Worm (Caenorhabditis elegans) whole organism, L4 larva: Measurements from ENCODE around the gene C33D3.3.

Source experiments
- D1046.2 ChIP-seq: fragments of 200-800 bp; sonication (Bioruptor generic); IDR thresholded peaks from 2 replicates; pipeline ENCODE4 v1.3.6; 2022; ENCODE audit warnings: missing genetic modification characterization, missing compliant biosample characterization
- F37D6.2 ChIP-seq: sonication (generic microtip); optimal IDR thresholded peaks from 2 replicates; lab custom pipeline; 2016; ENCODE audit warnings: mild to moderate bottlenecking, missing genetic modification characterization, missing compliant biosample characterization
- F44E2.7 ChIP-seq: fragments of 200-800 bp; sonication (Bioruptor generic); IDR thresholded peaks from 2 replicates; pipeline ENCODE4 v2.1.2; 2022; ENCODE audit warnings: missing genetic modification characterization, missing compliant biosample characterization
- F49E8.2 ChIP-seq: sonication (generic microtip); optimal IDR thresholded peaks from 2 replicates; lab custom pipeline; 2016; ENCODE audit warnings: missing compliant biosample characterization, mild to moderate bottlenecking, missing genetic modification characterization, borderline replicate concordance
- T20F7.1 ChIP-seq: fragments of 200-800 bp; sonication (Bioruptor generic); optimal IDR thresholded peaks from 2 replicates; lab custom pipeline; 2018; ENCODE audit warnings: mild to moderate bottlenecking, missing genetic modification characterization, missing compliant biosample characterization
- Y105C5A.15 ChIP-seq: fragments of 200-800 bp; sonication (Bioruptor generic); IDR thresholded peaks from 2 replicates; pipeline ENCODE4 v1.3.6; 2022; ENCODE audit warnings: missing genetic modification characterization, missing compliant biosample characterization
- Y48G9A.11 ChIP-seq: fragments of 200-800 bp; sonication (Bioruptor generic); IDR thresholded peaks from 2 replicates; pipeline ENCODE4 v1.3.6; 2022; ENCODE audit warnings: missing genetic modification reagents, missing genetic modification characterization, missing compliant biosample characterization
- Y5F2A.4 ChIP-seq: fragments of 200-800 bp; sonication (Bioruptor generic); optimal IDR thresholded peaks from 2 replicates; lab custom pipeline; 2018; ENCODE audit warnings: mild to moderate bottlenecking, missing genetic modification characterization, missing compliant biosample characterization
- ZK337.2 ChIP-seq: fragments of 200-800 bp; sonication (Bioruptor generic); IDR thresholded peaks from 2 replicates; pipeline ENCODE4 v1.3.6; 2022; ENCODE audit warnings: missing genetic modification reagents, missing genetic modification characterization, missing compliant biosample characterization
- aha-1 ChIP-seq: fragments of 150-350 bp; peaks from one replicate; lab custom pipeline; 2014; ENCODE audit warnings: missing biosample characterization, missing genetic modification characterization
- aly-2 ChIP-seq: sonication (generic microtip); optimal IDR thresholded peaks from 2 replicates; lab custom pipeline; 2018; ENCODE audit warnings: missing biosample characterization, missing genetic modification characterization
- attf-4 ChIP-seq: sonication (generic microtip); optimal IDR thresholded peaks from 3 replicates; lab custom pipeline; 2017; ENCODE audit warnings: missing biosample characterization, missing genetic modification characterization
- ceh-20 ChIP-seq: fragments of 200-800 bp; sonication (Bioruptor generic); IDR thresholded peaks from 2 replicates; pipeline ENCODE4 v1.3.6; 2022; ENCODE audit warnings: missing genetic modification reagents, missing genetic modification characterization, missing compliant biosample characterization
- ceh-62 ChIP-seq: sonication (generic microtip); optimal IDR thresholded peaks from 2 replicates; lab custom pipeline; 2017; ENCODE audit warnings: missing biosample characterization, missing genetic modification characterization
- ceh-82 ChIP-seq: sonication (generic microtip); optimal IDR thresholded peaks from 2 replicates; lab custom pipeline; 2017; ENCODE audit warnings: missing biosample characterization, missing genetic modification characterization
- cey-2 ChIP-seq: sonication (generic microtip); optimal IDR thresholded peaks from 3 replicates; lab custom pipeline; 2017; ENCODE audit warnings: missing genetic modification characterization, mild to moderate bottlenecking, missing compliant biosample characterization, antibody characterized with exemption, borderline replicate concordance; ENCODE audit not compliant: insufficient read depth
- ctbp-1 ChIP-seq: fragments of 200-800 bp; sonication (Bioruptor generic); IDR thresholded peaks from 2 replicates; pipeline ENCODE4 v1.3.6; 2022; ENCODE audit warnings: missing genetic modification reagents, missing genetic modification characterization, missing compliant biosample characterization
- daf-12 ChIP-seq: fragments of 150-350 bp; optimal IDR thresholded peaks from 2 replicates; lab custom pipeline; 2014; ENCODE audit warnings: missing biosample characterization, missing genetic modification reagents, missing genetic modification characterization
- dmd-8 ChIP-seq: fragments of 200-800 bp; sonication (Bioruptor generic); IDR thresholded peaks from 2 replicates; pipeline ENCODE4 v1.3.6; 2022; ENCODE audit warnings: missing genetic modification characterization, missing compliant biosample characterization
- dpl-1 ChIP-seq: fragments of 150-350 bp; optimal IDR thresholded peaks from 2 replicates; lab custom pipeline; 2014; ENCODE audit warnings: missing biosample characterization, missing genetic modification reagents, missing genetic modification characterization
- duxl-1 ChIP-seq: sonication (generic microtip); optimal IDR thresholded peaks from 2 replicates; lab custom pipeline; 2016; ENCODE audit warnings: mild to moderate bottlenecking, missing genetic modification characterization, moderate library complexity, missing compliant biosample characterization; ENCODE audit not compliant: poor library complexity
- dve-1 ChIP-seq: sonication (generic microtip); optimal IDR thresholded peaks from 2 replicates; lab custom pipeline; 2017; ENCODE audit warnings: antibody characterized with exemption, mild to moderate bottlenecking, missing genetic modification characterization, missing compliant biosample characterization; ENCODE audit not compliant: insufficient read depth
- gei-8 ChIP-seq: fragments of 200-800 bp; sonication (Bioruptor generic); optimal IDR thresholded peaks from 2 replicates; lab custom pipeline; 2018; ENCODE audit warnings: mild to moderate bottlenecking, missing genetic modification characterization, missing compliant biosample characterization
- hmg-1.1 ChIP-seq: fragments of 200-800 bp; sonication (Bioruptor generic); IDR thresholded peaks from 2 replicates; pipeline ENCODE4 v1.3.6; 2022; ENCODE audit warnings: missing genetic modification reagents, missing genetic modification characterization, missing compliant biosample characterization
- jun-1 ChIP-seq: fragments of 150-350 bp; optimal IDR thresholded peaks from 2 replicates; lab custom pipeline; 2014; ENCODE audit warnings: missing biosample characterization, missing genetic modification reagents, missing genetic modification characterization
- lim-7 ChIP-seq: fragments of 200-800 bp; sonication (Bioruptor generic); IDR thresholded peaks from 2 replicates; pipeline ENCODE4 v1.3.6; 2022; ENCODE audit warnings: missing genetic modification characterization, missing compliant biosample characterization
- lin-1 ChIP-seq: fragments of 200-800 bp; sonication (Bioruptor generic); IDR thresholded peaks from 2 replicates; pipeline ENCODE4 v1.3.6; 2022; ENCODE audit warnings: missing genetic modification reagents, missing genetic modification characterization, missing compliant biosample characterization
- lin-15B ChIP-seq: fragments of 150-350 bp; sonication (generic microtip); optimal IDR thresholded peaks from 3 replicates; lab custom pipeline; 2014; ENCODE audit warnings: missing biosample characterization, missing genetic modification characterization
- lin-39 ChIP-seq: fragments of 150-350 bp; optimal IDR thresholded peaks from 2 replicates; lab custom pipeline; 2014; ENCODE audit warnings: missing biosample characterization, missing genetic modification reagents, missing genetic modification characterization
- lsy-2 ChIP-seq, 2 experiments: fragments of 150-350 bp in 1 of 2; sonication (generic microtip) in 1 of 2; optimal IDR thresholded peaks; 2 replicates each; lab custom pipeline; 2014 to 2017; ENCODE audit warnings: missing biosample characterization in 2 of 2, missing genetic modification characterization in 2 of 2
- mdl-1 ChIP-seq, 2 experiments: fragments of 150-350 bp in 1 of 2; sonication (generic microtip) in 1 of 2; optimal IDR thresholded peaks; 2 replicates each; lab custom pipeline; 2014 to 2017; ENCODE audit warnings: missing biosample characterization in 2 of 2, missing genetic modification characterization in 2 of 2
- mep-1 ChIP-seq: fragments of 150-350 bp; sonication (generic microtip); optimal IDR thresholded peaks from 3 replicates; lab custom pipeline; 2014; ENCODE audit warnings: missing biosample characterization, missing genetic modification characterization
- nhr-10 ChIP-seq: fragments of 150-350 bp; optimal IDR thresholded peaks from 2 replicates; lab custom pipeline; 2014; ENCODE audit warnings: missing biosample characterization, missing genetic modification characterization
- nhr-102 ChIP-seq: sonication (generic microtip); optimal IDR thresholded peaks from 2 replicates; lab custom pipeline; 2016; ENCODE audit warnings: mild to moderate bottlenecking, missing genetic modification characterization, moderate library complexity, missing compliant biosample characterization
- nhr-28 ChIP-seq: fragments of 150-350 bp; optimal IDR thresholded peaks from 2 replicates; lab custom pipeline; 2014; ENCODE audit warnings: missing biosample characterization, missing genetic modification characterization
- nhr-41 ChIP-seq: fragments of 200-800 bp; sonication (Bioruptor generic); IDR thresholded peaks from 2 replicates; pipeline ENCODE4 v1.3.6; 2022; ENCODE audit warnings: missing genetic modification reagents, missing genetic modification characterization, missing compliant biosample characterization
- nhr-42 ChIP-seq: fragments of 200-800 bp; sonication (Bioruptor generic); IDR thresholded peaks from 2 replicates; pipeline ENCODE4 v1.3.6; 2022; ENCODE audit warnings: missing genetic modification characterization, missing compliant biosample characterization
- pqm-1 ChIP-seq: sonication (generic microtip); optimal IDR thresholded peaks from 2 replicates; lab custom pipeline; 2017; ENCODE audit warnings: missing biosample characterization, missing genetic modification characterization
- snpc-4 ChIP-seq: fragments of 150-350 bp; optimal IDR thresholded peaks from 2 replicates; lab custom pipeline; 2014; ENCODE audit warnings: missing biosample characterization, missing genetic modification characterization
- unc-62 ChIP-seq, 3 experiments: fragments of 150-350 bp in 1 of 3; sonication (generic microtip); optimal IDR thresholded peaks in 2 of 3; peaks in 1 of 3; 1 replicate in 1 of 3; 2 replicates in 2 of 3; lab custom pipeline; 2014 to 2017; ENCODE audit warnings: missing biosample characterization in 3 of 3, missing genetic modification characterization in 3 of 3, missing genetic modification reagents in 3 of 3, missing genotype in 1 of 3
- vab-7 ChIP-seq: fragments of 200-800 bp; sonication (Bioruptor generic); IDR thresholded peaks from 2 replicates; pipeline ENCODE4 v1.3.6; 2022; ENCODE audit warnings: missing genetic modification reagents, missing genetic modification characterization, missing compliant biosample characterization
- zag-1 ChIP-seq: fragments of 150-350 bp; optimal IDR thresholded peaks from 2 replicates; lab custom pipeline; 2014; ENCODE audit warnings: missing biosample characterization, missing genetic modification characterization
- zfp-3 ChIP-seq: fragments of 200-800 bp; sonication (Bioruptor generic); conservative IDR thresholded peaks from 2 replicates; pipeline ENCODE4 v1.3.6; 2022; ENCODE audit warnings: missing genetic modification reagents, missing genetic modification characterization, missing compliant biosample characterization

Gene C33D3.3

ce11 chrX:10435492-10435939 is 49.6 kb upstream of the C33D3.3 start (continued):
- TF ChIP-seq attf-4 (tag; lab: Kevin White, UChicago): no peak
- TF ChIP-seq dpl-1 (GFP tag; lab: Kevin White, UChicago): no peak
- peak in 1 of 2 experiments; percentile 66 for TF ChIP-seq mdl-1 (tag; optimal IDR thresholded peaks at IDR 0.05; lab: Kevin White, UChicago)
- no peak for TF ChIP-seq F49E8.2 (tag; lab: Kevin White, UChicago)
- no peak for TF ChIP-seq duxl-1 (tag; lab: Kevin White, UChicago)
- TF ChIP-seq nhr-102 (tag; lab: Kevin White, UChicago): no peak
- no peak for TF ChIP-seq lim-7 (GFP tag; lab: Robert Waterston, UW)
- no peak for TF ChIP-seq aly-2 (tag; lab: Kevin White, UChicago)

ce11 chrX:10437421-10437820 is 47.7 kb upstream of the C33D3.3 start:
- no peak for TF ChIP-seq mdl-1 (tag; optimal IDR thresholded peaks at IDR 0.05; lab: Kevin White, UChicago)
- no peak for TF ChIP-seq daf-12 (tag; lab: Kevin White, UChicago)
- TF ChIP-seq pqm-1 (tag; lab: Kevin White, UChicago): no peak
- no peak for TF ChIP-seq F49E8.2 (tag; lab: Kevin White, UChicago)
- no peak for TF ChIP-seq zfp-3 (GFP tag; lab: Robert Waterston, UW)
- TF ChIP-seq F44E2.7 (GFP tag; lab: Robert Waterston, UW): no peak
- no peak for TF ChIP-seq Y105C5A.15 (GFP tag; lab: Robert Waterston, UW)
- TF ChIP-seq lin-39 (tag; lab: Kevin White, UChicago): no peak
- no peak for TF ChIP-seq ZK337.2 (GFP tag; lab: Robert Waterston, UW)
- TF ChIP-seq F37D6.2 (tag; lab: Kevin White, UChicago): no peak
- no peak for TF ChIP-seq D1046.2

ce11 chrX:10440781-10441180 is 44.4 kb upstream of the C33D3.3 start:
- TF ChIP-seq dve-1 (tag; lab: Kevin White, UChicago): peak; percentile 41
- no peak for TF ChIP-seq lin-15B (tag; lab: Kevin White, UChicago)
- peak; percentile 52 for TF ChIP-seq pqm-1 (tag; lab: Kevin White, UChicago)
- TF ChIP-seq lsy-2 (tag; optimal IDR thresholded peaks at IDR 0.05; lab: Kevin White, UChicago): no peak
- TF ChIP-seq aly-2 (tag; lab: Kevin White, UChicago): no peak
- no peak for TF ChIP-seq ceh-82
- TF ChIP-seq F49E8.2 (tag; lab: Kevin White, UChicago): no peak
- TF ChIP-seq snpc-4: no peak
- TF ChIP-seq aha-1 (tag; lab: Kevin White, UChicago): peak; percentile 40
- TF ChIP-seq unc-62 (GFP tag; optimal IDR thresholded peaks at IDR 0.05 in 1 of 2; lab: Kevin White, UChicago): peak in 1 of 2 experiments; percentile 32
- TF ChIP-seq unc-62 (tag; optimal IDR thresholded peaks at IDR 0.05; lab: Kevin White, UChicago): no peak
- TF ChIP-seq nhr-10: no peak
- TF ChIP-seq mep-1: no peak
- TF ChIP-seq vab-7 (GFP tag; lab: Robert Waterston, UW): no peak
- TF ChIP-seq zfp-3 (GFP tag; lab: Robert Waterston, UW): no peak
- TF ChIP-seq nhr-41 (GFP tag; lab: Robert Waterston, UW): no peak
- no peak for TF ChIP-seq ceh-20 (GFP tag; lab: Robert Waterston, UW)
- TF ChIP-seq nhr-102 (tag; lab: Kevin White, UChicago): no peak
- TF ChIP-seq T20F7.1: no peak
- TF ChIP-seq, all 104 proteins: peak for 4

- TF ChIP-seq ceh-62 (tag; lab: Kevin White, UChicago): no peak
- no peak for TF ChIP-seq ctbp-1
- no peak for TF ChIP-seq Y5F2A.4 (GFP tag; lab: Kevin White, UChicago)
- no peak for TF ChIP-seq pqm-1 (tag; lab: Kevin White, UChicago)
- no peak for TF ChIP-seq dmd-8 (GFP tag; lab: Robert Waterston, UW)
- no peak for TF ChIP-seq hmg-1.1 (GFP tag; lab: Robert Waterston, UW)
- no peak for TF ChIP-seq lin-1
- no peak for TF ChIP-seq gei-8 (GFP tag; lab: Kevin White, UChicago)
- no peak for TF ChIP-seq nhr-42 (GFP tag; lab: Robert Waterston, UW)
- TF ChIP-seq zag-1 (tag; lab: Kevin White, UChicago): no peak
- TF ChIP-seq F37D6.2 (tag; lab: Kevin White, UChicago): no peak
- no peak for TF ChIP-seq Y48G9A.11 (GFP tag; lab: Robert Waterston, UW)
- TF ChIP-seq jun-1 (tag; lab: Kevin White, UChicago): no peak
- TF ChIP-seq nhr-28 (tag; lab: Kevin White, UChicago): no peak
- TF ChIP-seq cey-2: no peak
Observed at ce11 chrX:10443836-10444235, 41.3 kb upstream of the C33D3.3 start, which contains the start of gene C39B10.3. TSS of gene C39B10.3 (plus strand) at chrX:10444136.
